Fruit fly (Drosophila melanogaster) whole organism, embryonic: ENCODE measurements around the gene Mocs1.

Source experiments
- Abd-B ChIP-seq: fragments of 200-800 bp; sonication (Bioruptor generic); optimal IDR thresholded peaks from 2 replicates; lab custom pipeline; 2018; ENCODE audit warnings: missing biosample characterization, mild to moderate bottlenecking, missing genetic modification characterization, moderate library complexity
- Atf3 ChIP-seq: fragments of 200-800 bp; sonication (Bioruptor generic); optimal IDR thresholded peaks from 3 replicates; lab custom pipeline; 2016; ENCODE audit warnings: missing biosample characterization, missing genetic modification characterization
- CG11695 ChIP-seq: fragments of 200-800 bp; sonication (Bioruptor generic); IDR thresholded peaks from 3 replicates; pipeline ENCODE4 v1.3.6; 2022; ENCODE audit warnings: missing biosample characterization, missing genetic modification characterization
- CG12071 ChIP-seq: fragments of 200-800 bp; sonication (Bioruptor generic); optimal IDR thresholded peaks from 3 replicates; lab custom pipeline; 2018; ENCODE audit warnings: missing biosample characterization, mild to moderate bottlenecking, missing genetic modification characterization
- CG12744 ChIP-seq: fragments of 200-800 bp; sonication (Bioruptor generic); optimal IDR thresholded peaks from 2 replicates; lab custom pipeline; 2016; ENCODE audit warnings: missing biosample characterization, missing genetic modification characterization
- CG16863 ChIP-seq: fragments of 200-800 bp; sonication (Bioruptor generic); optimal IDR thresholded peaks from 3 replicates; lab custom pipeline; 2016; ENCODE audit warnings: missing biosample characterization, missing genetic modification characterization
- CG18764 ChIP-seq: fragments of 200-800 bp; sonication (Bioruptor generic); optimal IDR thresholded peaks from 3 replicates; lab custom pipeline; 2016; ENCODE audit warnings: missing biosample characterization, missing genetic modification characterization
- CG30020 ChIP-seq: fragments of 200-800 bp; optimal IDR thresholded peaks from 2 replicates; lab custom pipeline; 2019; ENCODE audit warnings: missing biosample characterization, mild to moderate bottlenecking, missing genetic modification characterization, moderate library complexity
- CG3065 ChIP-seq: fragments of 200-800 bp; sonication (Bioruptor generic); optimal IDR thresholded peaks from 2 replicates; lab custom pipeline; 2016; ENCODE audit warnings: missing biosample characterization, missing genetic modification characterization
- CG31365 ChIP-seq: fragments of 200-800 bp; sonication (Bioruptor generic); optimal IDR thresholded peaks from 2 replicates; lab custom pipeline; 2018; ENCODE audit warnings: missing biosample characterization, mild to moderate bottlenecking, missing genetic modification characterization
- CG6254 ChIP-seq: fragments of 200-800 bp; sonication (Bioruptor generic); optimal IDR thresholded peaks from 3 replicates; lab custom pipeline; 2017; ENCODE audit warnings: mild to moderate bottlenecking, missing biosample characterization, missing genetic modification reagents, missing genetic modification characterization
- CG7357 ChIP-seq: fragments of 200-800 bp; sonication (Bioruptor generic); IDR thresholded peaks from 3 replicates; pipeline ENCODE4 v1.3.6; 2022; ENCODE audit warnings: missing biosample characterization, missing genetic modification characterization
- CG7928 ChIP-seq: fragments of 200-800 bp; sonication (Bioruptor generic); optimal IDR thresholded peaks from 2 replicates; lab custom pipeline; 2017; ENCODE audit warnings: missing biosample characterization, mild to moderate bottlenecking, missing genetic modification characterization
- CG8281 ChIP-seq: fragments of 200-800 bp; sonication (Bioruptor generic); optimal IDR thresholded peaks from 2 replicates; lab custom pipeline; 2018; ENCODE audit warnings: missing biosample characterization, mild to moderate bottlenecking, missing genetic modification characterization, moderate library complexity
- CG9215 ChIP-seq: fragments of 200-800 bp; sonication (Bioruptor generic); IDR thresholded peaks from 2 replicates; pipeline ENCODE4 v1.3.6; 2022; ENCODE audit warnings: missing biosample characterization, missing genetic modification characterization
- CG9437 ChIP-seq: fragments of 200-800 bp; sonication (Bioruptor generic); optimal IDR thresholded peaks from 2 replicates; lab custom pipeline; 2018; ENCODE audit warnings: missing biosample characterization, mild to moderate bottlenecking, missing genetic modification characterization
- CG9797 ChIP-seq: fragments of 200-800 bp; sonication (Bioruptor generic); optimal IDR thresholded peaks from 3 replicates; lab custom pipeline; 2018; ENCODE audit warnings: missing biosample characterization, mild to moderate bottlenecking, missing genetic modification characterization
- Chrac-16 ChIP-seq: fragments of 200-800 bp; sonication (Bioruptor generic); optimal IDR thresholded peaks from 3 replicates; lab custom pipeline; 2016; ENCODE audit warnings: missing biosample characterization, missing genetic modification characterization
- CrebB ChIP-seq: fragments of 200-800 bp; sonication (Bioruptor generic); optimal IDR thresholded peaks from 3 replicates; lab custom pipeline; 2018; ENCODE audit warnings: missing biosample characterization, mild to moderate bottlenecking, missing genetic modification characterization
- Hey ChIP-seq: fragments of 200-800 bp; sonication (Bioruptor generic); optimal IDR thresholded peaks from 3 replicates; lab custom pipeline; 2018; ENCODE audit warnings: missing biosample characterization, mild to moderate bottlenecking, missing genetic modification characterization
- HmgD ChIP-seq: fragments of 200-800 bp; sonication (Bioruptor generic); optimal IDR thresholded peaks from 3 replicates; lab custom pipeline; 2016; ENCODE audit warnings: missing biosample characterization, missing genetic modification characterization
- Hr39 ChIP-seq: fragments of >200 bp; optimal IDR thresholded peaks from 2 replicates; lab custom pipeline; 2017
- Hsf ChIP-seq: fragments of 200-800 bp; sonication (Bioruptor generic); optimal IDR thresholded peaks from 3 replicates; lab custom pipeline; 2016; ENCODE audit warnings: missing biosample characterization, missing genetic modification characterization
- NfI ChIP-seq: fragments of 200-800 bp; sonication (Bioruptor generic); optimal IDR thresholded peaks from 3 replicates; lab custom pipeline; 2018; ENCODE audit warnings: missing biosample characterization, mild to moderate bottlenecking, missing genetic modification characterization, moderate library complexity
- Oli ChIP-seq: fragments of 200-800 bp; sonication (Bioruptor generic); optimal IDR thresholded peaks from 2 replicates; lab custom pipeline; 2018; ENCODE audit warnings: missing biosample characterization, mild to moderate bottlenecking, missing genetic modification characterization, moderate library complexity
- Ptx1 ChIP-seq: fragments of 200-800 bp; sonication (Bioruptor generic); IDR thresholded peaks from 2 replicates; pipeline ENCODE4 v1.3.6; 2022; ENCODE audit warnings: missing biosample characterization, missing genetic modification characterization
- Ravus ChIP-seq: fragments of 200-800 bp; sonication (Bioruptor generic); IDR thresholded peaks from 2 replicates; pipeline ENCODE4 v1.3.6; 2022; ENCODE audit warnings: missing biosample characterization, missing genetic modification characterization
- ara ChIP-seq: fragments of 200-800 bp; sonication (Bioruptor generic); IDR thresholded peaks from 2 replicates; pipeline ENCODE4 v1.3.6; 2022; ENCODE audit warnings: missing biosample characterization, missing genetic modification characterization
- bowl ChIP-seq: fragments of 200-800 bp; sonication (Bioruptor generic); IDR thresholded peaks from 2 replicates; pipeline ENCODE4 v1.3.6; 2022; ENCODE audit warnings: missing biosample characterization, missing genetic modification characterization
- cas ChIP-seq: fragments of 200-800 bp; sonication (Bioruptor generic); IDR thresholded peaks from 2 replicates; pipeline ENCODE4 v1.3.6; 2022; ENCODE audit warnings: missing biosample characterization, missing genetic modification characterization
- croc ChIP-seq: fragments of 200-800 bp; sonication (Bioruptor generic); conservative IDR thresholded peaks from 3 replicates; pipeline ENCODE4 v1.3.6; 2022; ENCODE audit warnings: missing biosample characterization, missing genetic modification characterization
- crol ChIP-seq: fragments of 200-800 bp; sonication (Bioruptor generic); IDR thresholded peaks from 2 replicates; pipeline ENCODE4 v1.3.6; 2022; ENCODE audit warnings: missing biosample characterization, missing genetic modification characterization
- dati ChIP-seq: fragments of 200-800 bp; sonication (Bioruptor generic); IDR thresholded peaks from 2 replicates; pipeline ENCODE4 v1.3.6; 2022; ENCODE audit warnings: missing biosample characterization, missing genetic modification characterization
- ewg ChIP-seq: fragments of 200-800 bp; sonication (Bioruptor generic); optimal IDR thresholded peaks from 3 replicates; lab custom pipeline; 2017; ENCODE audit warnings: mild to moderate bottlenecking, missing biosample characterization, missing genetic modification reagents, missing genetic modification characterization
- exex ChIP-seq: fragments of 200-800 bp; sonication (Bioruptor generic); optimal IDR thresholded peaks from 4 replicates; lab custom pipeline; 2018; ENCODE audit warnings: missing biosample characterization, mild to moderate bottlenecking, missing genetic modification characterization, moderate library complexity
- grn ChIP-seq: fragments of 200-800 bp; sonication (Bioruptor generic); optimal IDR thresholded peaks from 3 replicates; lab custom pipeline; 2017; ENCODE audit warnings: missing biosample characterization, missing genetic modification characterization
- gsb ChIP-seq: fragments of 200-800 bp; sonication (Bioruptor generic); IDR thresholded peaks from 2 replicates; pipeline ENCODE4 v1.3.6; 2022; ENCODE audit warnings: missing biosample characterization, missing genetic modification characterization
- insv ChIP-seq, 2 experiments: fragments of 200-800 bp; sonication (Bioruptor generic); optimal IDR thresholded peaks; 3 replicates each; lab custom pipeline; 2016 to 2018; ENCODE audit warnings: missing biosample characterization in 2 of 2, missing genetic modification characterization in 2 of 2
- maf-S ChIP-seq: fragments of 200-800 bp; sonication (Bioruptor generic); optimal IDR thresholded peaks from 2 replicates; lab custom pipeline; 2016; ENCODE audit warnings: missing biosample characterization, missing genetic modification characterization
- nau ChIP-seq: fragments of 200-800 bp; sonication (Bioruptor generic); optimal IDR thresholded peaks from 3 replicates; lab custom pipeline; 2017; ENCODE audit warnings: missing biosample characterization, mild to moderate bottlenecking, missing genetic modification characterization, missing genetic modification reagents
- pan ChIP-seq, 4 experiments: fragments of >200 bp in 3 of 4; fragments of 200-800 bp in 1 of 4; sonication (Bioruptor generic) in 1 of 4; optimal IDR thresholded peaks in 3 of 4; IDR thresholded peaks in 1 of 4; 2 replicates each; pipeline versions ENCODE4 v1.3.6 to Lab custom; 2017 to 2022; ENCODE audit warnings: missing biosample characterization in 2 of 4, missing genetic modification characterization in 2 of 4, mixed read lengths in 1 of 4
- sim ChIP-seq: fragments of 200-800 bp; sonication (Bioruptor generic); IDR thresholded peaks from 2 replicates; pipeline ENCODE4 v1.3.6; 2022; ENCODE audit warnings: missing biosample characterization, missing genetic modification characterization
- sisA ChIP-seq: fragments of 200-800 bp; sonication (Bioruptor generic); IDR thresholded peaks from 2 replicates; pipeline ENCODE4 v1.3.6; 2022; ENCODE audit warnings: missing biosample characterization, missing genetic modification characterization
- slou ChIP-seq: fragments of 200-800 bp; sonication (Bioruptor generic); optimal IDR thresholded peaks from 3 replicates; lab custom pipeline; 2016; ENCODE audit warnings: missing biosample characterization, missing genetic modification characterization
- sna ChIP-seq: fragments of 200-800 bp; sonication (Bioruptor generic); IDR thresholded peaks from 2 replicates; pipeline ENCODE4 v1.3.6; 2022; ENCODE audit warnings: missing biosample characterization, missing genetic modification characterization; ENCODE audit not compliant: partially characterized antibody
- so ChIP-seq: fragments of 200-800 bp; sonication (Bioruptor generic); IDR thresholded peaks from 3 replicates; pipeline ENCODE4 v1.3.6; 2022; ENCODE audit warnings: missing biosample characterization, missing genetic modification characterization
- tap ChIP-seq: fragments of 200-800 bp; optimal IDR thresholded peaks from 3 replicates; lab custom pipeline; 2019; ENCODE audit warnings: missing biosample characterization, mild to moderate bottlenecking, missing genetic modification characterization, moderate library complexity
- unc-4 ChIP-seq: fragments of 200-800 bp; sonication (Bioruptor generic); IDR thresholded peaks from 2 replicates; pipeline ENCODE4 v1.3.6; 2022; ENCODE audit warnings: missing biosample characterization, missing genetic modification characterization; ENCODE audit not compliant: partially characterized antibody
- vfl ChIP-seq: fragments of 200-800 bp; sonication (Bioruptor generic); optimal IDR thresholded peaks from 2 replicates; lab custom pipeline; 2016; ENCODE audit warnings: missing biosample characterization, missing genetic modification characterization

Gene Mocs1

DNA sequence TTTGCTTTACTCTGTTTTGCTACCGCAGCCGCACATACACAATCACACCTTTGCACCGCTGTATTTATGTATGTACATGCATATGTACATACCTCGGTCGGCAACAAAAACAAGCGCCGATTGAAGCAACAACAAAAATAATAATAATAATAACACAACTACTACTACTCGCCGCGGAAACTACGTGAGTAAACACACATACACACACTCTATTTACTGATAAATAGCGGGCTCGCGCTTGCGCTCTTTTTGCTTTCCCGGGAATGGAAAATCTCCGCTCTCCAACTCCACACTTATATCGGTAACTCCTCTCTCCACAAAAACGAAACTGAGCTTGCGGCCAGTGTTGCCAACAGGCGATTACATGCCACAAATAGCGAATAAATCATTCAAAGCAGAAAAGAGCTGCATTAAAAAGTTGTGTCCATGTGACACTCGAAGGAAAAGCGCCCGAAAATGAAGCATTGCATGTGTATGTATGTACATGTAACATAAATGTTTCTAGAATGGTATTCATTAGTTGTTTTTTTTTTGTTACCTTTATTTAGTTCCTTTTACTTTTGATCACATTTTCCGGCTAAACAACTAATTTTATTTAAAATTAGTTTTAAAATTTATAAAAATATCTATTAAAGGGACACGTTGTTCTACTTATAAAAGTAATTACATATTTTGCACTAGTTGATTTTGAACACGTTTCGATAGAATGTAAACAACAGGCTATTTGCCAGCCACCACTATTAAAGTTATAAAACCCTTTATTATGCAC, 48.5 kb downstream of the Mocs1 start (continued):
- TF ChIP-seq sim (peak; percentile 77), slou (peak; percentile 22), exex (tag; lab: Kevin White, UChicago) (peak; percentile 68), maf-S (GFP tag; lab: Kevin White, UChicago) (peak; percentile 18), insv (GFP tag; optimal IDR thresholded peaks at IDR 0.05; lab: Kevin White, UChicago) (peak in 1 of 2 experiments; percentile 78), grn (GFP tag; lab: Kevin White, UChicago) (peak; percentile 73), cas (GFP tag; lab: Robert Waterston, UW) (no peak), nau (GFP tag; lab: Kevin White, UChicago) (peak; percentile 83), CG12744 (GFP tag; lab: Kevin White, UChicago) (peak; percentile 69), CG30020 (tag; lab: Kevin White, UChicago) (no peak), unc-4 (GFP tag; lab: Robert Waterston, UW) (0 out of 2 replicates have a peak, but pooled peaks have one; percentile 45), sisA (GFP tag; lab: Robert Waterston, UW) (no peak), tap (tag; lab: Kevin White, UChicago) (peak; percentile 66), CrebB (tag; lab: Kevin White, UChicago) (peak; percentile 88), Chrac-16 (GFP tag; lab: Kevin White, UChicago) (no peak), NfI (GFP tag; lab: Kevin White, UChicago) (peak; percentile 65), vfl (GFP tag; lab: Kevin White, UChicago) (peak; percentile 24), Atf3 (GFP tag; lab: Kevin White, UChicago) (peak; percentile 42), pan (optimal IDR thresholded peaks at IDR 0.05; lab: Kevin White, UChicago) (no peak), pan (GFP tag; optimal IDR thresholded peaks at IDR 0.05 in 1 of 2, IDR thresholded peaks at IDR 0.05 in 1 of 2) (peak in 1 of 2 experiments; percentile 47), CG11695 (GFP tag; lab: Robert Waterston, UW) (peak; percentile 57; the same call in 1 of the 3 replicates), Ravus (GFP tag; lab: Robert Waterston, UW) (no peak), CG8281 (tag; lab: Kevin White, UChicago) (peak; percentile 64), CG7928 (GFP tag; lab: Kevin White, UChicago) (no peak), CG9437 (no peak), ara (GFP tag; lab: Robert Waterston, UW) (peak; percentile 76), HmgD (peak; percentile 35), CG3065 (peak; percentile 34), gsb (GFP tag; lab: Robert Waterston, UW) (peak; percentile 59; the same call in 1 of the 2 replicates), CG9797 (GFP tag; lab: Kevin White, UChicago) (peak; percentile 26), CG18764 (GFP tag; lab: Kevin White, UChicago) (peak; percentile 40), ewg (GFP tag; lab: Kevin White, UChicago) (peak; percentile 90), Oli (tag; lab: Kevin White, UChicago) (no peak), CG31365 (peak; percentile 77), Hey (tag; lab: Kevin White, UChicago) (peak; percentile 84), crol (GFP tag; lab: Robert Waterston, UW) (0 out of 2 replicates have a peak, but pooled peaks have one; percentile 11), dati (no peak), Hsf (peak; percentile 38), CG16863 (peak; percentile 54), CG12071 (peak; percentile 80), CG7357 (no peak), sna (no peak), croc (GFP tag; lab: Robert Waterston, UW) (no peak), CG6254 (GFP tag; lab: Kevin White, UChicago) (peak; percentile 61), Ptx1 (GFP tag; lab: Robert Waterston, UW) (no peak), Abd-B (GFP tag; lab: Kevin White, UChicago) (no peak), so (peak; percentile 91; the same call in 2 of the 3 replicates), bowl (GFP tag; lab: Robert Waterston, UW) (no peak), CG9215 (GFP tag; lab: Robert Waterston, UW) (peak; percentile 60), Hr39 (lab: Kevin White, UChicago) (no peak)
